ENCODE assay signal across 4 fruit fly cellular contexts in the genomic region with DNA sequence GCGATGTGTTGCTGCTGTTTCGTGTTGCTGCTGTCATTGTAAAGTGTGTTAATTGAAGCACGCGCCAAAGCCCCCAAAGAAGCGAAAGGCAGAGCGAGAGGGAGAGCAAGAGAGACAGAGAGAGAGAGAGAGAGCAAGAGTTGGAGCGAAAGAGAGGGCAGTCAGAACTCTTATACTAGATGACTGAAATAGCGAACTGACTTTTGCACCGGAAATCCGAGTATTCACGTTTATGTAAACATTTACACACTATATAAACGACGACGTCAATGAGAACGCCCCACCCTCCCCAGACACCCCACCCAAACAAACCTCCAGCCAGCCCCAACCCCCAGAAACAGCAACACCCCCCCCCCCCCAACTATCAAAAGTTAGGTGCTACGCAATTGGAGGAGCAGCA.
TF ChIP-seq lines count a peak whose summit lies in the region.

No protein-coding gene starts in this region.

- TF ChIP-seq CTCF in whole organism, embryonic (GFP tag; optimal IDR thresholded peaks at IDR 0.05; lab: Kevin White, UChicago) = no peak

TF ChIP-seq in whole organism, adult, 20 proteins besides CTCF, POLR2A, EP300 and RAD21:
- TF ChIP-seq CG11617 (GFP tag; optimal IDR thresholded peaks at IDR 0.05; lab: Kevin White, UChicago) = no peak
- TF ChIP-seq CG7101 (tag; optimal IDR thresholded peaks at IDR 0.05; lab: Kevin White, UChicago) = peak; percentile 42
- no peak for TF ChIP-seq Clk (GFP tag; optimal IDR thresholded peaks at IDR 0.05; lab: Kevin White, UChicago)
- TF ChIP-seq CG5204 (GFP tag; optimal IDR thresholded peaks at IDR 0.05; lab: Kevin White, UChicago) = no peak
- no peak for TF ChIP-seq bab1 (GFP tag; optimal IDR thresholded peaks at IDR 0.05; lab: Kevin White, UChicago)
- no peak for TF ChIP-seq CG14711 (tag; optimal IDR thresholded peaks at IDR 0.05; lab: Kevin White, UChicago)
- no peak for TF ChIP-seq tj (GFP tag; optimal IDR thresholded peaks at IDR 0.05; lab: Kevin White, UChicago)
- peak; percentile 5 for TF ChIP-seq Mnt (GFP tag; optimal IDR thresholded peaks at IDR 0.05; lab: Kevin White, UChicago)
- no peak for TF ChIP-seq Hr96 (GFP tag; optimal IDR thresholded peaks at IDR 0.05; lab: Kevin White, UChicago)
- TF ChIP-seq CG12768 (GFP tag; optimal IDR thresholded peaks at IDR 0.05; lab: Kevin White, UChicago) = peak; percentile 80
- TF ChIP-seq CG33017 (tag; optimal IDR thresholded peaks at IDR 0.05; lab: Kevin White, UChicago) = peak; percentile 7
- TF ChIP-seq pad (GFP tag; optimal IDR thresholded peaks at IDR 0.05; lab: Kevin White, UChicago) = no peak
- no peak for TF ChIP-seq Crg-1 (GFP tag; optimal IDR thresholded peaks at IDR 0.05; lab: Kevin White, UChicago)
- peak; percentile 41 for TF ChIP-seq cic (GFP tag; optimal IDR thresholded peaks at IDR 0.05; lab: Kevin White, UChicago)
- no peak for TF ChIP-seq CG7045 (GFP tag; optimal IDR thresholded peaks at IDR 0.05; lab: Kevin White, UChicago)
- TF ChIP-seq toe (GFP tag; optimal IDR thresholded peaks at IDR 0.05; lab: Kevin White, UChicago) = no peak
- no peak for TF ChIP-seq ovo (GFP tag; optimal IDR thresholded peaks at IDR 0.05; lab: Kevin White, UChicago)
- TF ChIP-seq CG1620 (GFP tag; optimal IDR thresholded peaks at IDR 0.05; lab: Kevin White, UChicago) = no peak
- no peak for TF ChIP-seq kay (GFP tag; lab: Kevin White, UChicago; ENCODE audit: borderline replicate concordance)
- TF ChIP-seq cnc (optimal IDR thresholded peaks at IDR 0.05; lab: Kevin White, UChicago) = no peak

TF ChIP-seq in whole organism, embryonic, 481 proteins besides CTCF, POLR2A, EP300 and RAD21 (continues in another document):
- TF ChIP-seq CG33557 (GFP tag; optimal IDR thresholded peaks at IDR 0.05; lab: Kevin White, UChicago) (no peak), dpn (GFP tag; optimal IDR thresholded peaks at IDR 0.05; lab: Kevin White, UChicago) (no peak), CG3838 (GFP tag; optimal IDR thresholded peaks at IDR 0.05; lab: Kevin White, UChicago) (no peak), CG11247 (GFP tag; IDR thresholded peaks at IDR 0.05; lab: Robert Waterston, UW) (no peak), D19B (GFP tag; optimal IDR thresholded peaks at IDR 0.05; lab: Kevin White, UChicago) (no peak), CG31365 (tag; optimal IDR thresholded peaks at IDR 0.05; lab: Kevin White, UChicago) (no peak), Ravus (GFP tag; IDR thresholded peaks at IDR 0.05; lab: Robert Waterston, UW) (no peak), CG6272 (GFP tag; IDR thresholded peaks at IDR 0.05; lab: Robert Waterston, UW) (no peak), pb (GFP tag; optimal IDR thresholded peaks at IDR 0.05; lab: Kevin White, UChicago) (no peak), CG14667 (GFP tag; IDR thresholded peaks at IDR 0.05; lab: Robert Waterston, UW) (no peak), Sox102F (GFP tag; optimal IDR thresholded peaks at IDR 0.05; lab: Kevin White, UChicago) (no peak), psq (GFP tag; optimal IDR thresholded peaks at IDR 0.05; lab: Kevin White, UChicago) (no peak), Oaz (GFP tag; IDR thresholded peaks at IDR 0.05; lab: Robert Waterston, UW) (no peak), CG9932 (GFP tag; IDR thresholded peaks at IDR 0.05; lab: Robert Waterston, UW) (0 out of 2 replicates have a peak, but pooled peaks have one; percentile 24), CG1832 (GFP tag; optimal IDR thresholded peaks at IDR 0.05; lab: Kevin White, UChicago) (peak; percentile 69), Trl (optimal IDR thresholded peaks at IDR 0.05; lab: Kevin White, UChicago) (peak; percentile 44 to 77), Trl (GFP tag; optimal IDR thresholded peaks at IDR 0.05; lab: Kevin White, UChicago) (no peak), CG13296 (GFP tag; optimal IDR thresholded peaks at IDR 0.05; lab: Kevin White, UChicago) (peak; percentile 33), CG14014 (GFP tag; IDR thresholded peaks at IDR 0.05; lab: Robert Waterston, UW) (0 out of 2 replicates have a peak, but pooled peaks have one; percentile 5), lab (GFP tag; optimal IDR thresholded peaks at IDR 0.05; lab: Kevin White, UChicago) (peak; percentile 70), CG7963 (GFP tag; IDR thresholded peaks at IDR 0.05; lab: Robert Waterston, UW; ENCODE audit: partially characterized antibody) (no peak), HHEX (GFP tag; optimal IDR thresholded peaks at IDR 0.05; lab: Kevin White, UChicago) (peak; percentile 26), NC2α (GFP tag; optimal IDR thresholded peaks at IDR 0.05; lab: Kevin White, UChicago) (no peak), fru (optimal IDR thresholded peaks at IDR 0.05; lab: Kevin White, UChicago) (no peak)

TF ChIP-seq in whole organism, prepupa, 60 proteins besides CTCF, POLR2A, EP300 and RAD21:
- no peak for TF ChIP-seq CG6792 (GFP tag; optimal IDR thresholded peaks at IDR 0.05; lab: Kevin White, UChicago)
- peak; percentile 87 for TF ChIP-seq fkh (GFP tag; optimal IDR thresholded peaks at IDR 0.05; lab: Kevin White, UChicago)

TF ChIP-seq in whole organism, pupa, 21 proteins besides CTCF, POLR2A, EP300 and RAD21:
- no peak for TF ChIP-seq Ets98B (GFP tag; IDR thresholded peaks at IDR 0.05; lab: Robert Waterston, UW)
- 0 out of 2 replicates have a peak, but pooled peaks have one; percentile 32 for TF ChIP-seq CG32121 (GFP tag; IDR thresholded peaks at IDR 0.05; lab: Robert Waterston, UW)
- no peak for TF ChIP-seq EcR (GFP tag; optimal IDR thresholded peaks at IDR 0.05; lab: Kevin White, UChicago)
